Worm (Caenorhabditis elegans): ENCODE measurements around the gene cgt-3.

ce11 chrII:5962343-5962742, 51.2 kb downstream of the cgt-3 start:
- TF ChIP-seq dao-5 (tag; optimal IDR thresholded peaks at IDR 0.05) (no peak), W03F9.2 (tag; optimal IDR thresholded peaks at IDR 0.05) (no peak)
